Fruit fly (Drosophila melanogaster): ENCODE results near the gene Lcp65Af.
A peak's percentile ranks its signal among the peaks of the same experiment; 100 is the strongest.

Gene Lcp65Af

dm6 chr3L:6173826-6174255, 37.2 kb upstream of the Lcp65Af start, which contains the start of the genes fmt and CG7376 (continued):
- TF ChIP-seq CG3726 (GFP tag; IDR thresholded peaks at IDR 0.05), result no peak
- no peak for TF ChIP-seq CG7839 (tag; optimal IDR thresholded peaks at IDR 0.05)
- no peak for TF ChIP-seq ham (GFP tag; IDR thresholded peaks at IDR 0.05)
- TF ChIP-seq Jarid2 (GFP tag; optimal IDR thresholded peaks at IDR 0.05), result no peak
- TF ChIP-seq bowl (GFP tag; IDR thresholded peaks at IDR 0.05), result no peak
- no peak for TF ChIP-seq sug (tag; optimal IDR thresholded peaks at IDR 0.05)
- no peak for TF ChIP-seq CG10321 (GFP tag; IDR thresholded peaks at IDR 0.05)
- TF ChIP-seq jumu (GFP tag; optimal IDR thresholded peaks at IDR 0.05), result no peak
- TF ChIP-seq CG12659 (GFP tag; optimal IDR thresholded peaks at IDR 0.05), result peak; percentile 80
- peak; percentile 63 for TF ChIP-seq BEAF-32 (GFP tag; optimal IDR thresholded peaks at IDR 0.05)
- no peak for TF ChIP-seq CG1024 (GFP tag; IDR thresholded peaks at IDR 0.05)
- TF ChIP-seq ase (GFP tag; IDR thresholded peaks at IDR 0.05), result no peak
- TF ChIP-seq Eip74EF (GFP tag; optimal IDR thresholded peaks at IDR 0.05), result no peak
- no peak for TF ChIP-seq Taf1 (GFP tag; IDR thresholded peaks at IDR 0.05)
- no peak for TF ChIP-seq CG11456 (GFP tag; IDR thresholded peaks at IDR 0.05)
- no peak for TF ChIP-seq CG6854 (GFP tag; optimal IDR thresholded peaks at IDR 0.05)
- TF ChIP-seq CG10543 (GFP tag; optimal IDR thresholded peaks at IDR 0.05), result no peak
- no peak for TF ChIP-seq CG7271 (tag; optimal IDR thresholded peaks at IDR 0.05)
- TF ChIP-seq bigmax (GFP tag; optimal IDR thresholded peaks at IDR 0.05), result no peak
- TF ChIP-seq CG13624 (GFP tag; optimal IDR thresholded peaks at IDR 0.05), result no peak
- 0 out of 3 replicates have a peak, but pooled peaks have one; percentile 47 for TF ChIP-seq Doc3 (GFP tag; IDR thresholded peaks at IDR 0.05; ENCODE audit: partially characterized antibody)
- TF ChIP-seq CG13296 (GFP tag; optimal IDR thresholded peaks at IDR 0.05), result no peak
- no peak for TF ChIP-seq Nf-YC (tag; optimal IDR thresholded peaks at IDR 0.05)
- TF ChIP-seq CG9215 (GFP tag; IDR thresholded peaks at IDR 0.05), result no peak
- no peak for TF ChIP-seq disco-r (GFP tag; optimal IDR thresholded peaks at IDR 0.05)
- TF ChIP-seq CG7928 (GFP tag; optimal IDR thresholded peaks at IDR 0.05), result no peak
- TF ChIP-seq CG8478 (optimal IDR thresholded peaks at IDR 0.05), result no peak
- no peak for TF ChIP-seq ATbp (GFP tag; optimal IDR thresholded peaks at IDR 0.05)
- no peak for TF ChIP-seq CG18619 (GFP tag; optimal IDR thresholded peaks at IDR 0.05)
- TF ChIP-seq CG9817 (tag; optimal IDR thresholded peaks at IDR 0.05), result no peak
- no peak for TF ChIP-seq Dek (tag; optimal IDR thresholded peaks at IDR 0.05)
- TF ChIP-seq pita (GFP tag; optimal IDR thresholded peaks at IDR 0.05), result no peak
- peak; percentile 94 for TF ChIP-seq CG30020 (tag; optimal IDR thresholded peaks at IDR 0.05)
- TF ChIP-seq CG4424 (GFP tag; optimal IDR thresholded peaks at IDR 0.05), result no peak
- no peak for TF ChIP-seq crc (GFP tag; optimal IDR thresholded peaks at IDR 0.05)
- no peak for TF ChIP-seq crol (GFP tag; IDR thresholded peaks at IDR 0.05)
- TF ChIP-seq grau (tag; optimal IDR thresholded peaks at IDR 0.05), result no peak
- TF ChIP-seq Oaz (GFP tag; IDR thresholded peaks at IDR 0.05), result no peak
- TF ChIP-seq CG16779 (GFP tag; IDR thresholded peaks at IDR 0.05), result no peak
- no peak for TF ChIP-seq CG12769 (tag; optimal IDR thresholded peaks at IDR 0.05)
- no peak for TF ChIP-seq dm (GFP tag; optimal IDR thresholded peaks at IDR 0.05)
- TF ChIP-seq CG42726 (GFP tag; IDR thresholded peaks at IDR 0.05; ENCODE audit: partially characterized antibody), result no peak
- TF ChIP-seq kay (GFP tag; optimal IDR thresholded peaks at IDR 0.05), result no peak
- TF ChIP-seq Nf-YB (GFP tag; optimal IDR thresholded peaks at IDR 0.05), result no peak
- TF ChIP-seq CG14860 (GFP tag; IDR thresholded peaks at IDR 0.05; ENCODE audit: partially characterized antibody), result peak; percentile 89
- no peak for TF ChIP-seq NFAT (GFP tag; IDR thresholded peaks at IDR 0.05)
- TF ChIP-seq CG17802 (tag; optimal IDR thresholded peaks at IDR 0.05), result peak; percentile 56
- no peak for TF ChIP-seq sd (tag; optimal IDR thresholded peaks at IDR 0.05)
- TF ChIP-seq Myb (GFP tag; optimal IDR thresholded peaks at IDR 0.05), result no peak
- TF ChIP-seq sna (GFP tag; IDR thresholded peaks at IDR 0.05; ENCODE audit: partially characterized antibody), result peak; percentile 75
- TF ChIP-seq Lhr (GFP tag; optimal IDR thresholded peaks at IDR 0.05), result peak; percentile 29

Measured in whole organism, embryonic.